Worm (Caenorhabditis elegans) whole organism, midembryonic: ENCODE data around the gene F07C3.9.

Experiments
- T22C8.4 ChIP-seq: fragments of 200-800 bp; sonication (Bioruptor generic); IDR thresholded peaks from 2 replicates; pipeline ENCODE4 v1.3.6; 2022; ENCODE audit warnings: missing genetic modification characterization, missing compliant biosample characterization
- med-1 ChIP-seq: sonication (generic microtip); optimal IDR thresholded peaks from 2 replicates; lab custom pipeline; 2017; ENCODE audit warnings: missing genetic modification characterization, mild to moderate bottlenecking, missing compliant biosample characterization, antibody characterized with exemption, missing genetic modification reagents; ENCODE audit not compliant: insufficient read depth

ce11 chrV:9273587-9273986 is 19.1 kb upstream of the F07C3.9 start:
- TF ChIP-seq T22C8.4 (GFP tag; lab: Robert Waterston, UW) (no peak), med-1 (no peak)
